Fruit fly (Drosophila melanogaster) whole organism, embryonic: ENCODE results near the gene Tasp1.
A peak's percentile ranks its signal among the peaks of the same experiment; 100 is the strongest.

Source experiments
- Adf1 ChIP-seq: fragments of 200-800 bp; sonication (Bioruptor generic); IDR thresholded peaks from 2 replicates; pipeline ENCODE4 v1.3.6; 2022; ENCODE audit warnings: missing biosample characterization, missing genetic modification characterization
- Atf-2 ChIP-seq: fragments of 200-800 bp; sonication (Bioruptor generic); optimal IDR thresholded peaks from 2 replicates; lab custom pipeline; 2016; ENCODE audit warnings: missing biosample characterization, missing genetic modification characterization
- Awh ChIP-seq: fragments of 200-800 bp; sonication (Bioruptor generic); IDR thresholded peaks from 2 replicates; pipeline ENCODE4, ENCODE4 v1.3.6; 2022; ENCODE audit warnings: missing biosample characterization, missing genetic modification characterization
- CG10543 ChIP-seq: fragments of 200-800 bp; sonication (Bioruptor generic); optimal IDR thresholded peaks from 3 replicates; lab custom pipeline; 2017; ENCODE audit warnings: missing biosample characterization, mild to moderate bottlenecking, missing genetic modification characterization, moderate library complexity
- CG12104 ChIP-seq: fragments of 200-800 bp; sonication (Bioruptor generic); optimal IDR thresholded peaks from 3 replicates; lab custom pipeline; 2016; ENCODE audit warnings: missing biosample characterization, missing genetic modification characterization
- CG12219 ChIP-seq: fragments of 200-800 bp; sonication (Bioruptor generic); optimal IDR thresholded peaks from 3 replicates; lab custom pipeline; 2018; ENCODE audit warnings: missing biosample characterization, mild to moderate bottlenecking, missing genetic modification characterization
- CG13624 ChIP-seq: fragments of 200-800 bp; sonication (Bioruptor generic); optimal IDR thresholded peaks from 2 replicates; lab custom pipeline; 2016; ENCODE audit warnings: missing biosample characterization, missing genetic modification characterization
- CG14710 ChIP-seq: fragments of 200-800 bp; sonication (Bioruptor generic); optimal IDR thresholded peaks from 3 replicates; lab custom pipeline; 2019; ENCODE audit warnings: missing biosample characterization, mild to moderate bottlenecking, missing genetic modification characterization, moderate library complexity
- CG1529 ChIP-seq: fragments of 200-800 bp; sonication (Bioruptor generic); optimal IDR thresholded peaks from 3 replicates; lab custom pipeline; 2018; ENCODE audit warnings: missing biosample characterization, missing genetic modification characterization
- CG1792 ChIP-seq: fragments of 200-800 bp; sonication (Bioruptor generic); optimal IDR thresholded peaks from 2 replicates; lab custom pipeline; 2016; ENCODE audit warnings: missing biosample characterization, missing genetic modification characterization
- CG18599 ChIP-seq: fragments of 200-800 bp; sonication (Bioruptor generic); optimal IDR thresholded peaks from 3 replicates; lab custom pipeline; 2017; ENCODE audit warnings: missing biosample characterization, missing genetic modification characterization, mild to moderate bottlenecking, moderate library complexity, missing genetic modification reagents
- CG2199 ChIP-seq: fragments of 200-800 bp; sonication (Bioruptor generic); IDR thresholded peaks from 3 replicates; pipeline ENCODE4 v1.3.6; 2022; ENCODE audit warnings: missing biosample characterization, missing genetic modification characterization
- CG2889 ChIP-seq: fragments of 200-800 bp; sonication (Bioruptor generic); IDR thresholded peaks from 3 replicates; pipeline ENCODE4 v1.3.6; 2022; ENCODE audit warnings: missing biosample characterization, missing genetic modification characterization
- CG3065 ChIP-seq: fragments of 200-800 bp; sonication (Bioruptor generic); optimal IDR thresholded peaks from 2 replicates; lab custom pipeline; 2016; ENCODE audit warnings: missing biosample characterization, missing genetic modification characterization
- CG31224 ChIP-seq: fragments of 200-800 bp; sonication (Bioruptor generic); IDR thresholded peaks from 2 replicates; pipeline ENCODE4 v1.3.6; 2022; ENCODE audit warnings: missing biosample characterization, missing genetic modification characterization
- CG3726 ChIP-seq: fragments of 200-800 bp; sonication (Bioruptor generic); IDR thresholded peaks from 3 replicates; pipeline ENCODE4, ENCODE4 v1.3.6; 2022; ENCODE audit warnings: missing biosample characterization, missing genetic modification characterization
- CoRest ChIP-seq: fragments of 200-800 bp; sonication (Bioruptor generic); optimal IDR thresholded peaks from 3 replicates; lab custom pipeline; 2018; ENCODE audit warnings: missing biosample characterization, mild to moderate bottlenecking, missing genetic modification characterization, moderate library complexity
- Dll ChIP-seq: fragments of 200-800 bp; sonication (Bioruptor generic); IDR thresholded peaks from 4 replicates; pipeline ENCODE4 v1.3.6; 2022; ENCODE audit warnings: missing biosample characterization, missing genetic modification characterization; ENCODE audit not compliant: partially characterized antibody
- E2f2 ChIP-seq: fragments of 200-800 bp; sonication (Bioruptor generic); IDR thresholded peaks from 2 replicates; pipeline ENCODE4 v1.3.6; 2022; ENCODE audit warnings: missing biosample characterization, missing genetic modification characterization
- Elba2 ChIP-seq: fragments of 200-800 bp; sonication (Bioruptor generic); optimal IDR thresholded peaks from 3 replicates; lab custom pipeline; 2016; ENCODE audit warnings: missing biosample characterization, missing genetic modification characterization
- Ets97D ChIP-seq: fragments of 200-800 bp; sonication (Bioruptor generic); optimal IDR thresholded peaks from 3 replicates; lab custom pipeline; 2016; ENCODE audit warnings: missing biosample characterization, missing genetic modification characterization
- Jarid2 ChIP-seq: fragments of 200-800 bp; sonication (Bioruptor generic); optimal IDR thresholded peaks from 3 replicates; lab custom pipeline; 2017; ENCODE audit warnings: mild to moderate bottlenecking, missing biosample characterization, missing genetic modification reagents, missing genetic modification characterization
- Oli ChIP-seq: fragments of 200-800 bp; sonication (Bioruptor generic); optimal IDR thresholded peaks from 2 replicates; lab custom pipeline; 2018; ENCODE audit warnings: missing biosample characterization, mild to moderate bottlenecking, missing genetic modification characterization, moderate library complexity
- Ravus ChIP-seq: fragments of 200-800 bp; sonication (Bioruptor generic); IDR thresholded peaks from 2 replicates; pipeline ENCODE4 v1.3.6; 2022; ENCODE audit warnings: missing biosample characterization, missing genetic modification characterization
- abd-A ChIP-seq: fragments of 200-800 bp; sonication (Bioruptor generic); optimal IDR thresholded peaks from 3 replicates; lab custom pipeline; 2019; ENCODE audit warnings: missing biosample characterization, mild to moderate bottlenecking, missing genetic modification characterization, moderate library complexity
- ac ChIP-seq: fragments of 200-800 bp; sonication (Bioruptor generic); optimal IDR thresholded peaks from 3 replicates; lab custom pipeline; 2017; ENCODE audit warnings: missing biosample characterization, mild to moderate bottlenecking, missing genetic modification characterization
- ash1 ChIP-seq: fragments of 200-800 bp; sonication (Bioruptor generic); optimal IDR thresholded peaks from 2 replicates; lab custom pipeline; 2018; ENCODE audit warnings: missing biosample characterization, mild to moderate bottlenecking, missing genetic modification characterization
- chn ChIP-seq: fragments of 200-800 bp; sonication (Bioruptor generic); optimal IDR thresholded peaks from 2 replicates; lab custom pipeline; 2016; ENCODE audit warnings: missing biosample characterization, missing genetic modification characterization
- dmrt99B ChIP-seq: fragments of 200-800 bp; sonication (Bioruptor generic); optimal IDR thresholded peaks from 2 replicates; lab custom pipeline; 2018; ENCODE audit warnings: missing biosample characterization, mild to moderate bottlenecking, missing genetic modification characterization, moderate library complexity
- emc ChIP-seq: fragments of 200-800 bp; sonication (Bioruptor generic); optimal IDR thresholded peaks from 2 replicates; lab custom pipeline; 2016; ENCODE audit warnings: missing biosample characterization, missing genetic modification characterization
- ewg ChIP-seq: fragments of 200-800 bp; sonication (Bioruptor generic); optimal IDR thresholded peaks from 3 replicates; lab custom pipeline; 2017; ENCODE audit warnings: mild to moderate bottlenecking, missing biosample characterization, missing genetic modification reagents, missing genetic modification characterization
- fd64A ChIP-seq: fragments of 200-800 bp; sonication (Bioruptor generic); optimal IDR thresholded peaks from 3 replicates; lab custom pipeline; 2018; ENCODE audit warnings: missing biosample characterization, mild to moderate bottlenecking, missing genetic modification characterization
- gsb ChIP-seq: fragments of 200-800 bp; sonication (Bioruptor generic); IDR thresholded peaks from 2 replicates; pipeline ENCODE4 v1.3.6; 2022; ENCODE audit warnings: missing biosample characterization, missing genetic modification characterization
- her ChIP-seq: fragments of 200-800 bp; sonication (Bioruptor generic); optimal IDR thresholded peaks from 2 replicates; lab custom pipeline; 2016; ENCODE audit warnings: missing biosample characterization, missing genetic modification characterization
- klu ChIP-seq: fragments of 200-800 bp; sonication (Bioruptor generic); IDR thresholded peaks from 2 replicates; pipeline ENCODE4 v1.3.6; 2022; ENCODE audit warnings: missing biosample characterization, missing genetic modification characterization
- lbe ChIP-seq: fragments of 200-800 bp; sonication (Bioruptor generic); optimal IDR thresholded peaks from 2 replicates; lab custom pipeline; 2016; ENCODE audit warnings: missing biosample characterization, mild to moderate bottlenecking, missing genetic modification characterization
- mam ChIP-seq: fragments of 200-800 bp; sonication (Bioruptor generic); optimal IDR thresholded peaks from 3 replicates; lab custom pipeline; 2016; ENCODE audit warnings: missing biosample characterization, missing genetic modification characterization
- mld ChIP-seq: fragments of 200-800 bp; sonication (Bioruptor generic); IDR thresholded peaks from 3 replicates; pipeline ENCODE4 v1.3.6; 2022; ENCODE audit warnings: missing biosample characterization, missing genetic modification characterization; ENCODE audit not compliant: partially characterized antibody
- nerfin-1 ChIP-seq: fragments of 200-800 bp; sonication (Bioruptor generic); optimal IDR thresholded peaks from 3 replicates; lab custom pipeline; 2019; ENCODE audit warnings: missing biosample characterization, mild to moderate bottlenecking, missing genetic modification characterization, moderate library complexity
- onecut ChIP-seq: fragments of 200-800 bp; sonication (Bioruptor generic); IDR thresholded peaks from 2 replicates; pipeline ENCODE4 v1.3.6; 2022; ENCODE audit warnings: missing biosample characterization, missing genetic modification characterization
- org-1 ChIP-seq: fragments of 200-800 bp; sonication (Bioruptor generic); optimal IDR thresholded peaks from 2 replicates; lab custom pipeline; 2017; ENCODE audit warnings: missing biosample characterization, missing genetic modification characterization
- pum ChIP-seq: fragments of 200-800 bp; sonication (Bioruptor generic); optimal IDR thresholded peaks from 2 replicates; lab custom pipeline; 2016; ENCODE audit warnings: missing biosample characterization, missing genetic modification characterization
- run ChIP-seq: fragments of 200-800 bp; sonication (Bioruptor generic); optimal IDR thresholded peaks from 3 replicates; lab custom pipeline; 2018; ENCODE audit warnings: missing biosample characterization, mild to moderate bottlenecking, missing genetic modification characterization
- sima ChIP-seq: fragments of 200-800 bp; sonication (Bioruptor generic); optimal IDR thresholded peaks from 2 replicates; lab custom pipeline; 2016; ENCODE audit warnings: missing biosample characterization, missing genetic modification characterization
- tin ChIP-seq: fragments of 200-800 bp; sonication (Bioruptor generic); optimal IDR thresholded peaks from 3 replicates; lab custom pipeline; 2016; ENCODE audit warnings: missing biosample characterization, missing genetic modification characterization
- trh ChIP-seq: fragments of 200-800 bp; sonication (Bioruptor generic); optimal IDR thresholded peaks from 2 replicates; lab custom pipeline; 2016; ENCODE audit warnings: missing biosample characterization, missing genetic modification characterization
- twi ChIP-seq: fragments of 200-800 bp; optimal IDR thresholded peaks from 2 replicates; lab custom pipeline; 2019; ENCODE audit warnings: missing biosample characterization, mild to moderate bottlenecking, missing genetic modification characterization, moderate library complexity
- tx ChIP-seq: fragments of 200-800 bp; sonication (Bioruptor generic); optimal IDR thresholded peaks from 2 replicates; lab custom pipeline; 2016; ENCODE audit warnings: missing biosample characterization, missing genetic modification characterization
- wor ChIP-seq: fragments of 200-800 bp; sonication (Bioruptor generic); IDR thresholded peaks from 2 replicates; pipeline ENCODE4 v1.3.6; 2022; ENCODE audit warnings: missing biosample characterization, missing genetic modification characterization
- yki ChIP-seq: fragments of >200 bp; optimal IDR thresholded peaks from 3 replicates; lab custom pipeline; 2018

The Tasp1 gene

dm6 chr3L:16049955-16050886, 37.1 kb downstream of the Tasp1 start (continued):
- peak; percentile 57 for TF ChIP-seq fd64A (GFP tag; lab: Kevin White, UChicago)
- peak; percentile 6 for TF ChIP-seq chn (GFP tag; lab: Kevin White, UChicago)
- TF ChIP-seq run (tag; lab: Kevin White, UChicago) = peak; percentile 72
- no peak for TF ChIP-seq Ravus (GFP tag; lab: Robert Waterston, UW)
- TF ChIP-seq tin = no peak
- no peak for TF ChIP-seq CG3726 (GFP tag; lab: Robert Waterston, UW)
- TF ChIP-seq nerfin-1 (tag; lab: Kevin White, UChicago) = peak; percentile 94
- no peak for TF ChIP-seq klu (GFP tag; lab: Robert Waterston, UW)
- TF ChIP-seq emc (GFP tag; lab: Kevin White, UChicago) = no peak
- no peak for TF ChIP-seq CG1529 (GFP tag; lab: Kevin White, UChicago)
- no peak for TF ChIP-seq tx (GFP tag; lab: Kevin White, UChicago)
- TF ChIP-seq her (GFP tag; lab: Kevin White, UChicago) = no peak
- peak; percentile 53 for TF ChIP-seq CG18599 (GFP tag; lab: Kevin White, UChicago)
- TF ChIP-seq onecut = no peak; the same call in 1 of the 2 replicates
- peak; percentile 28; the same call in 1 of the 2 replicates for TF ChIP-seq Adf1
- no peak for TF ChIP-seq Oli
- TF ChIP-seq sima (GFP tag; lab: Kevin White, UChicago) = no peak
- peak; percentile 35 for TF ChIP-seq dmrt99B (tag; lab: Kevin White, UChicago)
- peak; percentile 56 for TF ChIP-seq ash1 (GFP tag; lab: Kevin White, UChicago)
- no peak for TF ChIP-seq Dll (GFP tag; lab: Robert Waterston, UW)
- TF ChIP-seq Ets97D (GFP tag; lab: Kevin White, UChicago) = no peak
- no peak for TF ChIP-seq CG12104 (GFP tag; lab: Kevin White, UChicago)
- peak; percentile 62 for TF ChIP-seq Jarid2 (GFP tag; lab: Kevin White, UChicago)
- no peak for TF ChIP-seq ewg (GFP tag; lab: Kevin White, UChicago)
- no peak for TF ChIP-seq E2f2 (GFP tag; lab: Robert Waterston, UW)
- no peak for TF ChIP-seq wor (GFP tag; lab: Robert Waterston, UW)
- TF ChIP-seq CG2199 (GFP tag; lab: Robert Waterston, UW) = peak; percentile 64; the same call in 2 of the 3 replicates
- TF ChIP-seq mam (GFP tag; lab: Kevin White, UChicago) = peak; percentile 6
- no peak for TF ChIP-seq CG1792 (GFP tag; lab: Kevin White, UChicago)
- no peak for TF ChIP-seq mld (GFP tag; lab: Robert Waterston, UW)
- TF ChIP-seq twi = peak; percentile 88
- peak; percentile 64 for TF ChIP-seq CG13624
- TF ChIP-seq CG10543 (GFP tag; lab: Kevin White, UChicago) = peak; percentile 87
- no peak for TF ChIP-seq CG14710 (tag; lab: Kevin White, UChicago)
- peak; percentile 17 for TF ChIP-seq org-1
- TF ChIP-seq CG3065 = no peak
- TF ChIP-seq CG31224 (GFP tag; lab: Robert Waterston, UW) = no peak
- no peak for TF ChIP-seq Awh (GFP tag; lab: Robert Waterston, UW)
- TF ChIP-seq Atf-2 (GFP tag; lab: Kevin White, UChicago) = no peak
- no peak for TF ChIP-seq gsb (GFP tag; lab: Robert Waterston, UW)
- TF ChIP-seq CG2889 = no peak
- no peak for TF ChIP-seq ac (GFP tag; lab: Kevin White, UChicago)
- peak; percentile 23 for TF ChIP-seq abd-A
- peak; percentile 51 for TF ChIP-seq yki (lab: Kevin White, UChicago)
- TF ChIP-seq pum (GFP tag; lab: Kevin White, UChicago) = peak; percentile 8
- TF ChIP-seq lbe (GFP tag; lab: Kevin White, UChicago) = no peak
- no peak for TF ChIP-seq trh (GFP tag; lab: Kevin White, UChicago)
- no peak for TF ChIP-seq CG12219 (GFP tag; lab: Kevin White, UChicago)
- peak; percentile 59 for TF ChIP-seq Elba2 (GFP tag; lab: Kevin White, UChicago)
- peak; percentile 9 for TF ChIP-seq CoRest
